Fruit fly (Drosophila melanogaster) whole organism, embryonic: ENCODE measurements around the gene HemK2.

Experiments used
- BtbVII ChIP-seq: fragments of 200-800 bp; sonication (Bioruptor generic); optimal IDR thresholded peaks from 3 replicates; lab custom pipeline; 2017; ENCODE audit warnings: missing biosample characterization, mild to moderate bottlenecking, missing genetic modification characterization
- CG10209 ChIP-seq: fragments of 200-800 bp; sonication (Bioruptor generic); optimal IDR thresholded peaks from 3 replicates; lab custom pipeline; 2017; ENCODE audit warnings: missing biosample characterization, mild to moderate bottlenecking, missing genetic modification characterization, missing genetic modification reagents
- CG10274 ChIP-seq: fragments of 200-800 bp; sonication (Bioruptor generic); optimal IDR thresholded peaks from 3 replicates; lab custom pipeline; 2017; ENCODE audit warnings: missing biosample characterization, mild to moderate bottlenecking, missing genetic modification characterization
- CG10431 ChIP-seq: fragments of 200-800 bp; sonication (Bioruptor generic); optimal IDR thresholded peaks from 3 replicates; lab custom pipeline; 2018; ENCODE audit warnings: missing biosample characterization, mild to moderate bottlenecking, missing genetic modification characterization
- CG12299 ChIP-seq: fragments of 200-800 bp; sonication (Bioruptor generic); optimal IDR thresholded peaks from 2 replicates; lab custom pipeline; 2018; ENCODE audit warnings: missing biosample characterization, mild to moderate bottlenecking, missing genetic modification characterization
- CG12744 ChIP-seq: fragments of 200-800 bp; sonication (Bioruptor generic); optimal IDR thresholded peaks from 2 replicates; lab custom pipeline; 2016; ENCODE audit warnings: missing biosample characterization, missing genetic modification characterization
- CG1647 ChIP-seq: fragments of 200-800 bp; sonication (Bioruptor generic); optimal IDR thresholded peaks from 3 replicates; lab custom pipeline; 2016; ENCODE audit warnings: missing biosample characterization, missing genetic modification characterization
- CG16813 ChIP-seq: fragments of 200-800 bp; sonication (Bioruptor generic); IDR thresholded peaks from 3 replicates; pipeline ENCODE4 v1.3.6; 2022; ENCODE audit warnings: missing biosample characterization, missing genetic modification characterization; ENCODE audit not compliant: partially characterized antibody
- CG17802 ChIP-seq: fragments of 200-800 bp; sonication (Bioruptor generic); optimal IDR thresholded peaks from 2 replicates; lab custom pipeline; 2018; ENCODE audit warnings: missing biosample characterization, mild to moderate bottlenecking, missing genetic modification characterization, moderate library complexity
- CG18011 ChIP-seq: fragments of 200-800 bp; sonication (Bioruptor generic); optimal IDR thresholded peaks from 2 replicates; lab custom pipeline; 2017; ENCODE audit warnings: missing biosample characterization, missing genetic modification characterization, mild to moderate bottlenecking, moderate library complexity, missing genotype
- CG2678 ChIP-seq: fragments of 200-800 bp; sonication (Bioruptor generic); optimal IDR thresholded peaks from 3 replicates; lab custom pipeline; 2019; ENCODE audit warnings: missing biosample characterization, mild to moderate bottlenecking, missing genetic modification characterization, moderate library complexity
- CG3995 ChIP-seq: fragments of 200-800 bp; sonication (Bioruptor generic); optimal IDR thresholded peaks from 3 replicates; lab custom pipeline; 2016; ENCODE audit warnings: missing biosample characterization, missing genetic modification characterization
- CG42726 ChIP-seq: fragments of 200-800 bp; sonication (Bioruptor generic); IDR thresholded peaks from 2 replicates; pipeline ENCODE4 v1.3.6; 2022; ENCODE audit warnings: missing biosample characterization, missing genetic modification characterization; ENCODE audit not compliant: partially characterized antibody
- CG6791 ChIP-seq: fragments of 200-800 bp; sonication (Bioruptor generic); IDR thresholded peaks from 3 replicates; pipeline ENCODE4 v1.3.6; 2022; ENCODE audit warnings: missing biosample characterization, missing genetic modification characterization; ENCODE audit not compliant: partially characterized antibody
- CG8478 ChIP-seq: fragments of >200 bp; optimal IDR thresholded peaks from 2 replicates; lab custom pipeline; 2018
- CG9817 ChIP-seq: fragments of 200-800 bp; sonication (Bioruptor generic); optimal IDR thresholded peaks from 2 replicates; lab custom pipeline; 2018; ENCODE audit warnings: missing biosample characterization, mild to moderate bottlenecking, missing genetic modification characterization, moderate library complexity
- CG9932 ChIP-seq: fragments of 200-800 bp; sonication (Bioruptor generic); IDR thresholded peaks from 2 replicates; pipeline ENCODE4 v1.3.6; 2022; ENCODE audit warnings: missing biosample characterization, missing genetic modification characterization
- Chrac-16 ChIP-seq: fragments of 200-800 bp; sonication (Bioruptor generic); optimal IDR thresholded peaks from 3 replicates; lab custom pipeline; 2016; ENCODE audit warnings: missing biosample characterization, missing genetic modification characterization
- Doc3 ChIP-seq: fragments of 200-800 bp; sonication (Bioruptor generic); IDR thresholded peaks from 3 replicates; pipeline ENCODE4 v1.3.6; 2022; ENCODE audit warnings: missing biosample characterization, missing genetic modification characterization; ENCODE audit not compliant: partially characterized antibody
- Ets65A ChIP-seq: fragments of 200-800 bp; sonication (Bioruptor generic); peaks from one replicate; lab custom pipeline; 2016; ENCODE audit warnings: missing biosample characterization, missing genetic modification characterization
- Hr78 ChIP-seq, 2 experiments: fragments of 200-800 bp in 1 of 2; fragments of >200 bp in 1 of 2; sonication (Bioruptor generic) in 1 of 2; optimal IDR thresholded peaks; 2 replicates each; lab custom pipeline; 2017 to 2019; ENCODE audit warnings: missing biosample characterization in 2 of 2, missing genetic modification characterization in 2 of 2, mild to moderate bottlenecking in 1 of 2, moderate library complexity in 1 of 2
- Nf-YA ChIP-seq: fragments of 200-800 bp; sonication (Bioruptor generic); IDR thresholded peaks from 2 replicates; pipeline ENCODE4 v1.3.6; 2022; ENCODE audit warnings: missing biosample characterization, missing genetic modification characterization
- NfI ChIP-seq: fragments of 200-800 bp; sonication (Bioruptor generic); optimal IDR thresholded peaks from 3 replicates; lab custom pipeline; 2018; ENCODE audit warnings: missing biosample characterization, mild to moderate bottlenecking, missing genetic modification characterization, moderate library complexity
- PHDP ChIP-seq: fragments of 200-800 bp; sonication (Bioruptor generic); optimal IDR thresholded peaks from 3 replicates; lab custom pipeline; 2018; ENCODE audit warnings: missing biosample characterization, mild to moderate bottlenecking, missing genetic modification characterization, moderate library complexity
- Sox102F ChIP-seq: fragments of 200-800 bp; sonication (Bioruptor generic); optimal IDR thresholded peaks from 2 replicates; lab custom pipeline; 2018; ENCODE audit warnings: missing biosample characterization, mild to moderate bottlenecking, missing genetic modification characterization, moderate library complexity
- TFAM ChIP-seq: fragments of 200-800 bp; sonication (Bioruptor generic); optimal IDR thresholded peaks from 2 replicates; lab custom pipeline; 2017; ENCODE audit warnings: missing biosample characterization, missing genetic modification characterization, inconsistent platforms
- bcd ChIP-seq: fragments of 200-800 bp; sonication (Bioruptor generic); optimal IDR thresholded peaks from 2 replicates; lab custom pipeline; 2017; ENCODE audit warnings: missing biosample characterization, mild to moderate bottlenecking, missing genetic modification characterization
- cas ChIP-seq: fragments of 200-800 bp; sonication (Bioruptor generic); IDR thresholded peaks from 2 replicates; pipeline ENCODE4 v1.3.6; 2022; ENCODE audit warnings: missing biosample characterization, missing genetic modification characterization
- crol ChIP-seq: fragments of 200-800 bp; sonication (Bioruptor generic); IDR thresholded peaks from 2 replicates; pipeline ENCODE4 v1.3.6; 2022; ENCODE audit warnings: missing biosample characterization, missing genetic modification characterization
- dmrt99B ChIP-seq: fragments of 200-800 bp; sonication (Bioruptor generic); optimal IDR thresholded peaks from 2 replicates; lab custom pipeline; 2018; ENCODE audit warnings: missing biosample characterization, mild to moderate bottlenecking, missing genetic modification characterization, moderate library complexity
- emc ChIP-seq: fragments of 200-800 bp; sonication (Bioruptor generic); optimal IDR thresholded peaks from 2 replicates; lab custom pipeline; 2016; ENCODE audit warnings: missing biosample characterization, missing genetic modification characterization
- lola ChIP-seq, 3 experiments: fragments of >200 bp in 2 of 3; fragments of 200-800 bp in 1 of 3; sonication (Bioruptor generic) in 1 of 3; optimal IDR thresholded peaks; 2 replicates each; lab custom pipeline; 2017 to 2019; ENCODE audit warnings: missing biosample characterization in 3 of 3, missing genetic modification characterization in 3 of 3, mild to moderate bottlenecking in 1 of 3, moderate library complexity in 1 of 3
- mirr ChIP-seq: fragments of 200-800 bp; sonication (Bioruptor generic); optimal IDR thresholded peaks from 3 replicates; lab custom pipeline; 2018; ENCODE audit warnings: missing biosample characterization, mild to moderate bottlenecking, missing genetic modification characterization
- prd ChIP-seq, 3 experiments: fragments of >200 bp in 2 of 3; fragments of 200-800 bp in 1 of 3; sonication (Bioruptor generic) in 1 of 3; optimal IDR thresholded peaks in 2 of 3; IDR thresholded peaks in 1 of 3; 2 replicates in 2 of 3; 3 replicates in 1 of 3; pipeline versions ENCODE4 v1.3.6 to Lab custom; 2017 to 2022; ENCODE audit warnings: missing biosample characterization in 1 of 3, missing genetic modification characterization in 1 of 3
- repo ChIP-seq: fragments of 200-800 bp; sonication (Bioruptor generic); optimal IDR thresholded peaks from 2 replicates; lab custom pipeline; 2016; ENCODE audit warnings: missing biosample characterization, missing genetic modification characterization
- so ChIP-seq: fragments of 200-800 bp; sonication (Bioruptor generic); IDR thresholded peaks from 3 replicates; pipeline ENCODE4 v1.3.6; 2022; ENCODE audit warnings: missing biosample characterization, missing genetic modification characterization
- sqz ChIP-seq: fragments of 200-800 bp; sonication (Bioruptor generic); optimal IDR thresholded peaks from 3 replicates; lab custom pipeline; 2018; ENCODE audit warnings: missing biosample characterization, mild to moderate bottlenecking, missing genetic modification characterization
- ssp ChIP-seq: fragments of 200-800 bp; sonication (Bioruptor generic); IDR thresholded peaks from 2 replicates; pipeline ENCODE4 v1.3.6; 2022; ENCODE audit warnings: missing biosample characterization, missing genetic modification characterization
- tio ChIP-seq: fragments of 200-800 bp; sonication (Bioruptor generic); optimal IDR thresholded peaks from 2 replicates; lab custom pipeline; 2017; ENCODE audit warnings: missing biosample characterization, missing genetic modification characterization, inconsistent platforms

HemK2 gene

dm6 chr2L:2750337-2751084, 9.0 kb downstream of the HemK2 start (continued):
- peak; percentile 91 for TF ChIP-seq CG2678
- no peak for TF ChIP-seq CG10431 (GFP tag; lab: Kevin White, UChicago)
- TF ChIP-seq BtbVII (GFP tag; lab: Kevin White, UChicago): peak; percentile 88
- peak; percentile 87 for TF ChIP-seq mirr (GFP tag; lab: Kevin White, UChicago)
- TF ChIP-seq CG3995 (GFP tag; lab: Kevin White, UChicago): peak; percentile 59
- peak; percentile 85 for TF ChIP-seq dmrt99B (tag; lab: Kevin White, UChicago)
- peak; percentile 34 for TF ChIP-seq CG9817 (tag; lab: Kevin White, UChicago)
- TF ChIP-seq Doc3: no peak
- TF ChIP-seq CG12744: peak; percentile 65
- peak; percentile 80 for TF ChIP-seq PHDP
- TF ChIP-seq CG10274: peak; percentile 99
- TF ChIP-seq CG1647: peak; percentile 77
- TF ChIP-seq CG18011 (GFP tag; lab: Kevin White, UChicago): peak; percentile 21
- peak in 1 of 2 experiments; percentile 49 for TF ChIP-seq Hr78 (GFP tag; optimal IDR thresholded peaks at IDR 0.05; lab: Kevin White, UChicago)
- peak; percentile 32 for TF ChIP-seq CG17802 (tag; lab: Kevin White, UChicago)
- peak in 1 of 3 experiments; percentile 61 for TF ChIP-seq lola (GFP tag; optimal IDR thresholded peaks at IDR 0.05; lab: Kevin White, UChicago)
- TF ChIP-seq TFAM: no peak
- TF ChIP-seq Nf-YA (GFP tag; lab: Robert Waterston, UW): no peak
- no peak for TF ChIP-seq CG8478
- no peak for TF ChIP-seq so
- TF ChIP-seq CG6791 (GFP tag; lab: Robert Waterston, UW): no peak
- peak; percentile 70 for TF ChIP-seq Chrac-16
- TF ChIP-seq CG9932 (GFP tag; lab: Robert Waterston, UW): no peak
- TF ChIP-seq Ets65A (GFP tag; lab: Kevin White, UChicago): peak; percentile 98
- TF ChIP-seq cas (GFP tag; lab: Robert Waterston, UW): no peak
- peak; percentile 60 for TF ChIP-seq repo (GFP tag; lab: Kevin White, UChicago)
- peak; percentile 62 for TF ChIP-seq emc (GFP tag; lab: Kevin White, UChicago)
- peak; percentile 70 for TF ChIP-seq NfI (GFP tag; lab: Kevin White, UChicago)
- TF ChIP-seq CG16813 (GFP tag; lab: Robert Waterston, UW): no peak
- TF ChIP-seq crol (GFP tag; lab: Robert Waterston, UW): no peak
- peak; percentile 12 for TF ChIP-seq tio (GFP tag; lab: Kevin White, UChicago)
- TF ChIP-seq bcd: peak; percentile 85
- peak; percentile 18 for TF ChIP-seq sqz (GFP tag; lab: Kevin White, UChicago)
- TF ChIP-seq prd (optimal IDR thresholded peaks at IDR 0.05; lab: Kevin White, UChicago): no peak
- no peak for TF ChIP-seq prd (GFP tag; IDR thresholded peaks at IDR 0.05; lab: Robert Waterston, UW)
- no peak for TF ChIP-seq CG12299 (tag; lab: Kevin White, UChicago)
- no peak for TF ChIP-seq CG42726 (GFP tag; lab: Robert Waterston, UW)
- TF ChIP-seq Sox102F: peak; percentile 52
- TF ChIP-seq CG10209 (GFP tag; lab: Kevin White, UChicago): peak; percentile 81
- no peak for TF ChIP-seq ssp
